Worm (Caenorhabditis elegans) whole organism, L3 larva: ENCODE measurements around the gene EGAP1.5.

ENCODE experiments used
- R02D3.7 ChIP-seq: fragments of 150-350 bp; optimal IDR thresholded peaks from 2 replicates; lab custom pipeline; 2014; ENCODE audit warnings: missing biosample characterization, missing genetic modification characterization
- ZK546.5 ChIP-seq: sonication (generic microtip); optimal IDR thresholded peaks from 2 replicates; lab custom pipeline; 2017; ENCODE audit warnings: missing biosample characterization, missing genetic modification characterization
- ama-1 ChIP-seq: fragments of 150-350 bp; optimal IDR thresholded peaks from 2 replicates; lab custom pipeline; 2018
- ceh-82 ChIP-seq: fragments of 150-350 bp; optimal IDR thresholded peaks from 2 replicates; lab custom pipeline; 2014; ENCODE audit warnings: missing biosample characterization, missing genetic modification characterization
- ceh-9 ChIP-seq: sonication (generic microtip); optimal IDR thresholded peaks from 2 replicates; lab custom pipeline; 2018; ENCODE audit warnings: missing biosample characterization, missing genetic modification characterization
- daf-12 ChIP-seq: fragments of 150-350 bp; optimal IDR thresholded peaks from 2 replicates; lab custom pipeline; 2014; ENCODE audit warnings: missing biosample characterization, missing genetic modification reagents, missing genetic modification characterization
- egl-27 ChIP-seq: sonication (generic microtip); optimal IDR thresholded peaks from 4 replicates; lab custom pipeline; 2017; ENCODE audit warnings: missing biosample characterization, missing genetic modification reagents, missing genetic modification characterization
- egl-5 ChIP-seq: fragments of 150-350 bp; optimal IDR thresholded peaks from 2 replicates; lab custom pipeline; 2017; ENCODE audit warnings: missing biosample characterization, missing genetic modification reagents, missing genetic modification characterization, inconsistent platforms
- elt-1 ChIP-seq: fragments of 150-350 bp; optimal IDR thresholded peaks from 2 replicates; lab custom pipeline; 2014; ENCODE audit warnings: missing biosample characterization, missing genetic modification characterization
- elt-2 ChIP-seq: sonication (generic microtip); optimal IDR thresholded peaks from 2 replicates; lab custom pipeline; 2016; ENCODE audit warnings: missing genetic modification reagents, mild to moderate bottlenecking, missing genetic modification characterization, missing compliant biosample characterization
- elt-3 ChIP-seq, 3 experiments: fragments of 150-350 bp in 1 of 3; sonication (generic microtip) in 2 of 3; optimal IDR thresholded peaks; 2 replicates in 2 of 3; 4 replicates in 1 of 3; lab custom pipeline; 2014 to 2017; ENCODE audit warnings: missing biosample characterization in 3 of 3, missing genetic modification characterization in 3 of 3
- fkh-2 ChIP-seq: fragments of 150-350 bp; optimal IDR thresholded peaks from 2 replicates; lab custom pipeline; 2014; ENCODE audit warnings: missing biosample characterization, missing genetic modification reagents, missing genetic modification characterization
- fos-1 ChIP-seq: fragments of 150-350 bp; optimal IDR thresholded peaks from 2 replicates; lab custom pipeline; 2014; ENCODE audit warnings: missing biosample characterization, missing genetic modification characterization
- hmg-11 ChIP-seq: sonication (generic microtip); optimal IDR thresholded peaks from 2 replicates; lab custom pipeline; 2016; ENCODE audit warnings: missing genetic modification characterization, missing compliant biosample characterization
- jun-1 ChIP-seq: fragments of 150-350 bp; optimal IDR thresholded peaks from 2 replicates; lab custom pipeline; 2014; ENCODE audit warnings: missing biosample characterization, missing genetic modification reagents, missing genetic modification characterization
- lin-15B ChIP-seq: fragments of 150-350 bp; optimal IDR thresholded peaks from 2 replicates; lab custom pipeline; 2014; ENCODE audit warnings: missing biosample characterization, missing genetic modification characterization
- lin-39 ChIP-seq: fragments of 150-350 bp; optimal IDR thresholded peaks from 2 replicates; lab custom pipeline; 2018; ENCODE audit warnings: missing biosample characterization, missing genetic modification reagents, missing genetic modification characterization
- mdl-1 ChIP-seq: fragments of 150-350 bp; optimal IDR thresholded peaks from 2 replicates; lab custom pipeline; 2014; ENCODE audit warnings: missing biosample characterization, missing genetic modification characterization
- nhr-11 ChIP-seq: fragments of 150-350 bp; optimal IDR thresholded peaks from 2 replicates; lab custom pipeline; 2014; ENCODE audit warnings: missing biosample characterization, missing genetic modification characterization
- nhr-23 ChIP-seq: fragments of 150-350 bp; optimal IDR thresholded peaks from 2 replicates; lab custom pipeline; 2014; ENCODE audit warnings: missing biosample characterization, missing genetic modification reagents, missing genetic modification characterization
- nhr-237 ChIP-seq: fragments of 150-350 bp; optimal IDR thresholded peaks from 2 replicates; lab custom pipeline; 2014; ENCODE audit warnings: missing biosample characterization, missing genetic modification characterization
- nhr-25 ChIP-seq: sonication (generic microtip); optimal IDR thresholded peaks from 2 replicates; lab custom pipeline; 2017; ENCODE audit warnings: missing biosample characterization, missing genetic modification characterization
- nhr-43 ChIP-seq: sonication (generic microtip); optimal IDR thresholded peaks from 2 replicates; lab custom pipeline; 2016; ENCODE audit warnings: mild to moderate bottlenecking, missing genetic modification characterization, missing compliant biosample characterization; ENCODE audit not compliant: poor library complexity, severe bottlenecking
- nhr-76 ChIP-seq: fragments of 150-350 bp; sonication (generic microtip); optimal IDR thresholded peaks from 5 replicates; lab custom pipeline; 2014; ENCODE audit warnings: missing biosample characterization, missing genetic modification characterization
- nhr-77 ChIP-seq: fragments of 150-350 bp; optimal IDR thresholded peaks from 2 replicates; lab custom pipeline; 2014; ENCODE audit warnings: missing biosample characterization, missing genetic modification characterization
- pha-4 ChIP-seq: fragments of 150-350 bp; optimal IDR thresholded peaks from 2 replicates; lab custom pipeline; 2014; ENCODE audit warnings: missing biosample characterization, missing genetic modification reagents, missing genetic modification characterization
- pqm-1 ChIP-seq: fragments of 150-350 bp; optimal IDR thresholded peaks from 2 replicates; lab custom pipeline; 2017; ENCODE audit warnings: missing biosample characterization, missing genetic modification characterization, inconsistent platforms
- sea-2 ChIP-seq: fragments of 150-350 bp; sonication (generic microtip); optimal IDR thresholded peaks from 4 replicates; lab custom pipeline; 2014; ENCODE audit warnings: missing biosample characterization, missing genetic modification reagents, missing genetic modification characterization
- skn-1 ChIP-seq: fragments of 150-350 bp; optimal IDR thresholded peaks from 2 replicates; lab custom pipeline; 2014; ENCODE audit warnings: missing biosample characterization, missing genetic modification characterization
- unc-62 ChIP-seq: fragments of 150-350 bp; sonication (generic microtip); optimal IDR thresholded peaks from 4 replicates; lab custom pipeline; 2014; ENCODE audit warnings: missing biosample characterization, missing genetic modification reagents, missing genetic modification characterization
- zag-1 ChIP-seq: fragments of 150-350 bp; optimal IDR thresholded peaks from 2 replicates; lab custom pipeline; 2014; ENCODE audit warnings: missing biosample characterization, missing genetic modification characterization
- ztf-4 ChIP-seq: fragments of 150-350 bp; optimal IDR thresholded peaks from 2 replicates; lab custom pipeline; 2014; ENCODE audit warnings: missing biosample characterization, missing genetic modification characterization

Gene EGAP1.5

ce11 chrIII:5967640-5968039, 36.1 kb downstream of the EGAP1.5 start:
- no peak for TF ChIP-seq hmg-11 (tag; lab: Kevin White, UChicago)
- TF ChIP-seq elt-2 (tag; lab: Kevin White, UChicago): no peak
- TF ChIP-seq nhr-76 (tag; lab: Kevin White, UChicago): no peak
- TF ChIP-seq egl-5 (tag; lab: Kevin White, UChicago): no peak
- TF ChIP-seq lin-15B (tag; lab: Kevin White, UChicago): no peak
- no peak for TF ChIP-seq egl-27

ce11 chrIII:5975005-5975730, 43.6 kb downstream of the EGAP1.5 start, which contains the start of gene mlp-1:
mlp-1 (minus strand) TSS chrIII:5975055.
- TF ChIP-seq ZK546.5 (tag; lab: Kevin White, UChicago): no peak
- TF ChIP-seq fos-1: no peak
- no peak for TF ChIP-seq zag-1 (tag; lab: Kevin White, UChicago)
- TF ChIP-seq elt-3 (tag; optimal IDR thresholded peaks at IDR 0.05; lab: Kevin White, UChicago): no peak
- no peak for TF ChIP-seq elt-1 (tag; lab: Kevin White, UChicago)
- no peak for TF ChIP-seq daf-12 (tag; lab: Kevin White, UChicago)
- TF ChIP-seq pha-4 (tag; lab: Kevin White, UChicago): no peak
- no peak for TF ChIP-seq nhr-23 (tag; lab: Kevin White, UChicago)
- TF ChIP-seq nhr-76 (tag; lab: Kevin White, UChicago): no peak
- no peak for TF ChIP-seq fkh-2 (tag; lab: Kevin White, UChicago)
- no peak for TF ChIP-seq skn-1 (tag; lab: Kevin White, UChicago)
- no peak for TF ChIP-seq unc-62 (GFP tag; lab: Kevin White, UChicago)

ce11 chrIII:5976021-5976420, 44.5 kb downstream of the EGAP1.5 start:
- TF ChIP-seq R02D3.7 (tag; lab: Kevin White, UChicago) (no peak), nhr-23 (tag; lab: Kevin White, UChicago) (no peak), ztf-4 (tag; lab: Kevin White, UChicago) (no peak), nhr-25 (tag; lab: Kevin White, UChicago) (no peak)

- TF ChIP-seq nhr-76 (tag; lab: Kevin White, UChicago) (no peak), pha-4 (tag; lab: Kevin White, UChicago) (peak; percentile 93), elt-2 (tag; lab: Kevin White, UChicago) (peak; percentile 30), nhr-237 (tag; lab: Kevin White, UChicago) (no peak), skn-1 (tag; lab: Kevin White, UChicago) (no peak)
These were observed 48.9 kb downstream of the EGAP1.5 start for ce11 chrIII:5980274-5980918.

- peak; percentile 88 for TF ChIP-seq elt-2 (tag; lab: Kevin White, UChicago)
- TF ChIP-seq fos-1: no peak
- TF ChIP-seq skn-1 (tag; lab: Kevin White, UChicago): peak; percentile 83
- TF ChIP-seq pha-4 (tag; lab: Kevin White, UChicago): peak; percentile 1
- TF ChIP-seq elt-3 (tag; optimal IDR thresholded peaks at IDR 0.05; lab: Kevin White, UChicago): no peak
- peak; percentile 50 for TF ChIP-seq jun-1 (tag; lab: Kevin White, UChicago)
- no peak for TF ChIP-seq lin-39 (tag; lab: Kevin White, UChicago)
- TF ChIP-seq pqm-1 (tag; lab: Kevin White, UChicago): peak; percentile 85
These were observed 49.9 kb downstream of the EGAP1.5 start for ce11 chrIII:5981407-5981806.

ce11 chrIII:5982026-5982425, 50.5 kb downstream of the EGAP1.5 start, which contains the start of gene frm-2:
frm-2 (minus strand) TSS chrIII:5982126.
- TF ChIP-seq nhr-77 (tag; lab: Kevin White, UChicago): no peak
- TF ChIP-seq fos-1: no peak
- no peak for TF ChIP-seq nhr-11 (tag; lab: Kevin White, UChicago)
- no peak for TF ChIP-seq lin-39 (tag; lab: Kevin White, UChicago)
- TF ChIP-seq ZK546.5 (tag; lab: Kevin White, UChicago): no peak
- TF ChIP-seq ama-1 (lab: Kevin White, UChicago): no peak
- no peak for TF ChIP-seq elt-3 (tag; optimal IDR thresholded peaks at IDR 0.05; lab: Kevin White, UChicago)
- no peak for TF ChIP-seq mdl-1 (tag; lab: Kevin White, UChicago)
- TF ChIP-seq ztf-4 (tag; lab: Kevin White, UChicago): no peak
- no peak for TF ChIP-seq hmg-11 (tag; lab: Kevin White, UChicago)
- no peak for TF ChIP-seq pha-4 (tag; lab: Kevin White, UChicago)
- TF ChIP-seq R02D3.7 (tag; lab: Kevin White, UChicago): no peak
- TF ChIP-seq ceh-9 (tag; lab: Kevin White, UChicago): no peak
- no peak for TF ChIP-seq sea-2 (GFP tag; lab: Kevin White, UChicago)
- TF ChIP-seq ceh-82 (tag; lab: Kevin White, UChicago): no peak
- no peak for TF ChIP-seq nhr-43 (tag; lab: Kevin White, UChicago)
